Worm (Caenorhabditis elegans) whole organism, L1 larva: Measurements from ENCODE around the gene C37C3.10.
A peak's percentile ranks its signal among the peaks of the same experiment; 100 is the strongest.

Experiments
- C16A3.4 ChIP-seq: fragments of 150-350 bp; optimal IDR thresholded peaks from 2 replicates; lab custom pipeline; 2014; ENCODE audit warnings: missing biosample characterization, missing genetic modification characterization
- F16B12.6 ChIP-seq: fragments of 150-350 bp; optimal IDR thresholded peaks from 2 replicates; lab custom pipeline; 2014; ENCODE audit warnings: missing biosample characterization, missing genetic modification characterization
- aha-1 ChIP-seq: fragments of 150-350 bp; optimal IDR thresholded peaks from 2 replicates; lab custom pipeline; 2014; ENCODE audit warnings: missing biosample characterization, missing genetic modification characterization
- alr-1 ChIP-seq: fragments of 200-800 bp; sonication (Bioruptor generic); optimal IDR thresholded peaks from 2 replicates; lab custom pipeline; 2018; ENCODE audit warnings: borderline replicate concordance, mild to moderate bottlenecking, missing genetic modification characterization, missing compliant biosample characterization
- aly-2 ChIP-seq: fragments of 150-350 bp; optimal IDR thresholded peaks from 2 replicates; lab custom pipeline; 2014; ENCODE audit warnings: missing biosample characterization, missing genetic modification characterization
- blmp-1 ChIP-seq: fragments of 150-350 bp; optimal IDR thresholded peaks from 2 replicates; lab custom pipeline; 2014; ENCODE audit warnings: missing biosample characterization, missing genetic modification characterization
- ceh-8 ChIP-seq: fragments of 200-800 bp; sonication (Bioruptor generic); optimal IDR thresholded peaks from 2 replicates; lab custom pipeline; 2018; ENCODE audit warnings: mild to moderate bottlenecking, missing genetic modification characterization, moderate library complexity, missing compliant biosample characterization
- ceh-88 ChIP-seq: fragments of 200-800 bp; sonication (Bioruptor generic); IDR thresholded peaks from 2 replicates; pipeline ENCODE4 v1.3.6; 2022; ENCODE audit warnings: missing genetic modification characterization, missing compliant biosample characterization
- ceh-90 ChIP-seq: sonication (generic microtip); optimal IDR thresholded peaks from 2 replicates; lab custom pipeline; 2016; ENCODE audit warnings: missing genetic modification characterization, missing compliant biosample characterization
- dpl-1 ChIP-seq, 3 experiments: fragments of 150-350 bp in 2 of 3; sonication (generic microtip) in 1 of 3; optimal IDR thresholded peaks; 2 replicates each; lab custom pipeline; 2014 to 2017; ENCODE audit warnings: missing biosample characterization in 3 of 3, missing genetic modification characterization in 3 of 3, missing genetic modification reagents in 3 of 3
- efl-1 ChIP-seq, 4 experiments: fragments of 150-350 bp; optimal IDR thresholded peaks in 3 of 4; peaks in 1 of 4; 1 replicate in 1 of 4; 2 replicates in 3 of 4; lab custom pipeline; 2014; ENCODE audit warnings: missing biosample characterization in 2 of 4, missing genetic modification characterization in 2 of 4, missing genetic modification reagents in 2 of 4
- efl-3 ChIP-seq: fragments of 200-800 bp; sonication (Bioruptor generic); optimal IDR thresholded peaks from 2 replicates; lab custom pipeline; 2018; ENCODE audit warnings: mild to moderate bottlenecking, missing genetic modification characterization, missing compliant biosample characterization
- egl-13 ChIP-seq: sonication (generic microtip); optimal IDR thresholded peaks from 2 replicates; lab custom pipeline; 2016; ENCODE audit warnings: missing genotype, missing genetic modification reagents, missing genetic modification characterization, missing compliant biosample characterization
- egl-27 ChIP-seq, 2 experiments: fragments of 150-350 bp in 1 of 2; sonication (generic microtip); optimal IDR thresholded peaks; 3 replicates each; lab custom pipeline; 2017 to 2018; ENCODE audit warnings: missing biosample characterization in 2 of 2, missing genetic modification characterization in 2 of 2, missing genetic modification reagents in 2 of 2
- elt-2 ChIP-seq: sonication (generic microtip); optimal IDR thresholded peaks from 2 replicates; lab custom pipeline; 2016; ENCODE audit warnings: missing genetic modification characterization, mild to moderate bottlenecking, inconsistent platforms, missing compliant biosample characterization, missing genetic modification reagents
- ets-5 ChIP-seq: fragments of 200-800 bp; sonication (Bioruptor generic); IDR thresholded peaks from 2 replicates; pipeline ENCODE4 v1.3.6; 2022; ENCODE audit warnings: missing genetic modification characterization, missing compliant biosample characterization
- fkh-8 ChIP-seq: sonication (generic microtip); optimal IDR thresholded peaks from 2 replicates; lab custom pipeline; 2016; ENCODE audit warnings: mild to moderate bottlenecking, missing genetic modification characterization, missing compliant biosample characterization
- fos-1 ChIP-seq: fragments of 150-350 bp; optimal IDR thresholded peaks from 2 replicates; lab custom pipeline; 2014; ENCODE audit warnings: missing biosample characterization, missing genetic modification characterization
- hlh-17 ChIP-seq: fragments of 200-800 bp; sonication (Bioruptor generic); optimal IDR thresholded peaks from 2 replicates; lab custom pipeline; 2018; ENCODE audit warnings: missing genetic modification characterization, mild to moderate bottlenecking, missing compliant biosample characterization, moderate library complexity, borderline replicate concordance
- hlh-4 ChIP-seq: sonication (generic microtip); optimal IDR thresholded peaks from 2 replicates; lab custom pipeline; 2016; ENCODE audit warnings: mild to moderate bottlenecking, missing genetic modification characterization, missing compliant biosample characterization
- hpl-2 ChIP-seq: fragments of 150-350 bp; optimal IDR thresholded peaks from 2 replicates; lab custom pipeline; 2014; ENCODE audit warnings: missing biosample characterization, missing genetic modification reagents, missing genetic modification characterization
- isw-1 ChIP-seq: fragments of 200-800 bp; sonication (Bioruptor generic); IDR thresholded peaks from 2 replicates; pipeline ENCODE4 v1.3.6; 2022; ENCODE audit warnings: missing genetic modification characterization, missing compliant biosample characterization
- jun-1 ChIP-seq: fragments of 150-350 bp; optimal IDR thresholded peaks from 2 replicates; lab custom pipeline; 2014; ENCODE audit warnings: missing biosample characterization, missing genetic modification reagents, missing genetic modification characterization
- lin-14 ChIP-seq: fragments of 200-800 bp; sonication (Bioruptor generic); optimal IDR thresholded peaks from 2 replicates; lab custom pipeline; 2018; ENCODE audit warnings: mild to moderate bottlenecking, missing genetic modification characterization, moderate library complexity, missing compliant biosample characterization
- lin-15B ChIP-seq: fragments of 150-350 bp; sonication (generic microtip); optimal IDR thresholded peaks from 3 replicates; lab custom pipeline; 2014; ENCODE audit warnings: missing biosample characterization, missing genetic modification characterization
- lin-35 ChIP-seq, 2 experiments: fragments of 150-350 bp; optimal IDR thresholded peaks; 2 replicates each; lab custom pipeline; 2014; ENCODE audit warnings: missing biosample characterization in 2 of 2, missing genetic modification characterization in 2 of 2, missing genetic modification reagents in 2 of 2
- lin-39 ChIP-seq: fragments of 150-350 bp; optimal IDR thresholded peaks from 2 replicates; lab custom pipeline; 2014; ENCODE audit warnings: missing biosample characterization, missing genetic modification reagents, missing genetic modification characterization
- lir-3 ChIP-seq: sonication (generic microtip); optimal IDR thresholded peaks from 2 replicates; lab custom pipeline; 2016; ENCODE audit warnings: mild to moderate bottlenecking, missing genetic modification characterization, moderate library complexity, missing compliant biosample characterization; ENCODE audit not compliant: poor library complexity
- mdl-1 ChIP-seq, 2 experiments: fragments of 150-350 bp; optimal IDR thresholded peaks; 2 replicates each; lab custom pipeline; 2014 to 2017; ENCODE audit warnings: missing biosample characterization in 2 of 2, missing genetic modification characterization in 2 of 2, inconsistent platforms in 1 of 2
- mef-2 ChIP-seq: fragments of 150-350 bp; optimal IDR thresholded peaks from 2 replicates; lab custom pipeline; 2014; ENCODE audit warnings: missing biosample characterization, missing genetic modification characterization
- mep-1 ChIP-seq: fragments of 150-350 bp; optimal IDR thresholded peaks from 2 replicates; lab custom pipeline; 2014; ENCODE audit warnings: missing biosample characterization, missing genetic modification characterization
- nhr-11 ChIP-seq: fragments of 150-350 bp; optimal IDR thresholded peaks from 2 replicates; lab custom pipeline; 2014; ENCODE audit warnings: missing biosample characterization, missing genetic modification characterization
- nhr-19 ChIP-seq: fragments of 200-800 bp; sonication (Bioruptor generic); conservative IDR thresholded peaks from 2 replicates; pipeline ENCODE4 v1.3.6; 2022; ENCODE audit warnings: missing genetic modification characterization, missing compliant biosample characterization
- nhr-237 ChIP-seq: fragments of 150-350 bp; optimal IDR thresholded peaks from 2 replicates; lab custom pipeline; 2014; ENCODE audit warnings: missing biosample characterization, missing genetic modification characterization
- nhr-28 ChIP-seq: fragments of 150-350 bp; optimal IDR thresholded peaks from 2 replicates; lab custom pipeline; 2014; ENCODE audit warnings: missing biosample characterization, missing genetic modification characterization
- nhr-71 ChIP-seq: sonication (generic microtip); optimal IDR thresholded peaks from 2 replicates; lab custom pipeline; 2016; ENCODE audit warnings: mild to moderate bottlenecking, missing genetic modification characterization, moderate library complexity, missing compliant biosample characterization
- nhr-76 ChIP-seq: sonication (generic microtip); optimal IDR thresholded peaks from 2 replicates; lab custom pipeline; 2017; ENCODE audit warnings: missing biosample characterization, missing genetic modification characterization
- nhr-84 ChIP-seq: sonication (generic microtip); optimal IDR thresholded peaks from 2 replicates; lab custom pipeline; 2017; ENCODE audit warnings: missing biosample characterization, missing genetic modification characterization
- nhr-90 ChIP-seq: sonication (generic microtip); optimal IDR thresholded peaks from 2 replicates; lab custom pipeline; 2016; ENCODE audit warnings: mild to moderate bottlenecking, missing genetic modification characterization, missing compliant biosample characterization; ENCODE audit not compliant: poor library complexity
- pag-3 ChIP-seq: sonication (generic microtip); optimal IDR thresholded peaks from 2 replicates; lab custom pipeline; 2017; ENCODE audit warnings: missing genetic modification characterization, mild to moderate bottlenecking, missing compliant biosample characterization, antibody characterized with exemption, borderline replicate concordance; ENCODE audit not compliant: insufficient read depth
- pax-3 ChIP-seq: fragments of 200-800 bp; sonication (Bioruptor generic); optimal IDR thresholded peaks from 2 replicates; lab custom pipeline; 2018; ENCODE audit warnings: mild to moderate bottlenecking, missing genetic modification characterization, moderate library complexity, missing compliant biosample characterization
- pqm-1 ChIP-seq: sonication (generic microtip); optimal IDR thresholded peaks from 3 replicates; lab custom pipeline; 2017; ENCODE audit warnings: missing biosample characterization, missing genetic modification characterization
- snu-23 ChIP-seq: sonication (generic microtip); optimal IDR thresholded peaks from 2 replicates; lab custom pipeline; 2016; ENCODE audit warnings: missing genetic modification characterization, missing compliant biosample characterization
- sox-4 ChIP-seq: sonication (generic microtip); optimal IDR thresholded peaks from 2 replicates; lab custom pipeline; 2016; ENCODE audit warnings: missing genetic modification characterization, missing compliant biosample characterization
- swsn-7 ChIP-seq: sonication (generic microtip); optimal IDR thresholded peaks from 2 replicates; lab custom pipeline; 2016; ENCODE audit warnings: missing genetic modification characterization, missing compliant biosample characterization
- tbx-2 ChIP-seq: sonication (generic microtip); optimal IDR thresholded peaks from 2 replicates; lab custom pipeline; 2016; ENCODE audit warnings: missing genetic modification characterization, missing compliant biosample characterization
- unc-30 ChIP-seq: sonication (generic microtip); optimal IDR thresholded peaks from 2 replicates; lab custom pipeline; 2017; ENCODE audit warnings: missing biosample characterization, missing genetic modification characterization
- unc-62 ChIP-seq: fragments of 150-350 bp; optimal IDR thresholded peaks from 2 replicates; lab custom pipeline; 2014; ENCODE audit warnings: missing biosample characterization, missing genetic modification reagents, missing genetic modification characterization
- unc-86 ChIP-seq: sonication (generic microtip); optimal IDR thresholded peaks from 2 replicates; lab custom pipeline; 2016; ENCODE audit warnings: missing genetic modification characterization, missing compliant biosample characterization
- unc-98 ChIP-seq: fragments of 200-800 bp; sonication (Bioruptor generic); IDR thresholded peaks from 2 replicates; pipeline ENCODE4 v1.3.6; 2022; ENCODE audit warnings: missing genetic modification characterization, missing compliant biosample characterization
- xbp-1 ChIP-seq: sonication (generic microtip); optimal IDR thresholded peaks from 2 replicates; lab custom pipeline; 2016; ENCODE audit warnings: missing genetic modification characterization, missing compliant biosample characterization
- zag-1 ChIP-seq: fragments of 150-350 bp; optimal IDR thresholded peaks from 2 replicates; lab custom pipeline; 2014; ENCODE audit warnings: missing biosample characterization, missing genetic modification characterization
- ztf-11 ChIP-seq, 2 experiments: sonication (generic microtip); optimal IDR thresholded peaks; 2 replicates each; lab custom pipeline; 2016 to 2017; ENCODE audit warnings: missing genetic modification characterization in 2 of 2, missing biosample characterization in 1 of 2, missing compliant biosample characterization in 1 of 2

C37C3.10 gene

DNA sequence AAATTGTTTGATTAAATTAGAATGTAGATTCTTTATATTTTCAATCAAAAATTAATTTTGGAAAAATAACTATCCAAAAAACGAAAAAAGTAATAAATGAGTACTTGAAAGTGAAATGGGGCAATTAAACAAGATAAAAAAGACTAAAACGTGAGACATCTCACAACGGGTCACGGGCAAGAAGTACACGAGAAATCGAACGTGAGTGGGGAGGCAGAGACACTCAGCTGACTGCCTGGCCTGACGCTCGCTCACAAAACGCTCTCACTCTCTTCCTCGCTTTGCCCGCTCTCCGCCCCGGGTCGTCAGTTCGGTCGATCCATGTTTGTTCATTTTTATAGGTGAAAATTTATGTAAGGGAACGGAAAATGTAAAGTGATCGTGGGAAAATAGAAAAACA lies 14.6 kb downstream of the C37C3.10 start (continued):
- TF ChIP-seq mep-1 (peak; percentile 48), egl-27 (tag; optimal IDR thresholded peaks at IDR 0.05; lab: Kevin White, UChicago) (no peak), mdl-1 (tag; optimal IDR thresholded peaks at IDR 0.05; lab: Kevin White, UChicago) (peak in 1 of 2 experiments; percentile 69), blmp-1 (tag; lab: Kevin White, UChicago) (peak; percentile 77), nhr-84 (tag; lab: Kevin White, UChicago) (no peak), egl-13 (tag; lab: Kevin White, UChicago) (no peak), ztf-11 (tag; optimal IDR thresholded peaks at IDR 0.05; lab: Kevin White, UChicago) (no peak), efl-3 (no peak), aly-2 (tag; lab: Kevin White, UChicago) (no peak), hlh-4 (tag; lab: Kevin White, UChicago) (no peak), swsn-7 (tag; lab: Kevin White, UChicago) (no peak), C16A3.4 (no peak), elt-2 (tag; lab: Kevin White, UChicago) (no peak), fkh-8 (tag; lab: Kevin White, UChicago) (no peak), hpl-2 (GFP tag; lab: Kevin White, UChicago) (no peak), jun-1 (tag; lab: Kevin White, UChicago) (no peak), dpl-1 (GFP tag; optimal IDR thresholded peaks at IDR 0.05; lab: Kevin White, UChicago) (no peak), sox-4 (tag; lab: Kevin White, UChicago) (no peak), xbp-1 (tag; lab: Kevin White, UChicago) (no peak), unc-62 (GFP tag; lab: Kevin White, UChicago) (no peak), ceh-90 (tag; lab: Kevin White, UChicago) (no peak), lin-14 (peak; percentile 51), efl-1 (optimal IDR thresholded peaks at IDR 0.05; lab: Kevin White, UChicago) (no peak), efl-1 (GFP tag; optimal IDR thresholded peaks at IDR 0.05 in 1 of 2; lab: Kevin White, UChicago) (no peak), aha-1 (no peak), lin-15B (tag; lab: Kevin White, UChicago) (no peak), lir-3 (tag; lab: Kevin White, UChicago) (no peak), alr-1 (tag; lab: Kevin White, UChicago) (no peak), ets-5 (GFP tag; lab: Robert Waterston, UW) (no peak), pag-3 (tag; lab: Kevin White, UChicago) (no peak), mef-2 (tag; lab: Kevin White, UChicago) (no peak), isw-1 (no peak), zag-1 (no peak), nhr-19 (GFP tag; lab: Robert Waterston, UW) (no peak), unc-30 (tag; lab: Kevin White, UChicago) (no peak), nhr-11 (tag; lab: Kevin White, UChicago) (no peak), unc-86 (tag; lab: Kevin White, UChicago) (no peak), unc-98 (GFP tag; lab: Robert Waterston, UW) (no peak), tbx-2 (no peak), hlh-17 (GFP tag; lab: Kevin White, UChicago) (no peak), nhr-76 (tag; lab: Kevin White, UChicago) (no peak), nhr-90 (tag; lab: Kevin White, UChicago) (no peak), nhr-28 (no peak), F16B12.6 (tag; lab: Kevin White, UChicago) (no peak), ceh-88 (no peak), nhr-71 (tag; lab: Kevin White, UChicago) (peak; percentile 9), pqm-1 (tag; lab: Kevin White, UChicago) (no peak), nhr-237 (tag; lab: Kevin White, UChicago) (no peak), pax-3 (no peak), lin-35 (GFP tag; optimal IDR thresholded peaks at IDR 0.05; lab: Kevin White, UChicago) (peak in 1 of 2 experiments; percentile 54), fos-1 (tag; lab: Kevin White, UChicago) (no peak), ceh-8 (GFP tag; lab: Kevin White, UChicago) (no peak), lin-39 (no peak), snu-23 (GFP tag; lab: Kevin White, UChicago) (peak; percentile 32)
